Worm (Caenorhabditis elegans) whole organism, young adult: ENCODE measurements around the gene F13D12.8.

ENCODE experiments used
- B0019.2 ChIP-seq: fragments of 200-800 bp; sonication (Bioruptor generic); conservative IDR thresholded peaks from 2 replicates; pipeline ENCODE4 v1.3.6; 2022; ENCODE audit warnings: missing genetic modification reagents, missing genetic modification characterization, missing compliant biosample characterization
- B0261.1 ChIP-seq: sonication (generic microtip); optimal IDR thresholded peaks from 2 replicates; lab custom pipeline; 2016; ENCODE audit warnings: mild to moderate bottlenecking, missing genetic modification characterization, moderate library complexity, missing compliant biosample characterization
- D2030.7 ChIP-seq: fragments of 200-800 bp; sonication (Bioruptor generic); IDR thresholded peaks from 2 replicates; pipeline ENCODE4 v1.3.6; 2022; ENCODE audit warnings: missing genetic modification reagents, missing genetic modification characterization, missing compliant biosample characterization
- F10E7.11 ChIP-seq: sonication (generic microtip); optimal IDR thresholded peaks from 2 replicates; lab custom pipeline; 2017; ENCODE audit warnings: mild to moderate bottlenecking, missing genetic modification characterization, moderate library complexity, missing compliant biosample characterization
- F23B12.7 ChIP-seq: sonication (generic microtip); optimal IDR thresholded peaks from 2 replicates; lab custom pipeline; 2017; ENCODE audit warnings: missing genetic modification characterization, mild to moderate bottlenecking, missing compliant biosample characterization, antibody characterized with exemption, moderate library complexity; ENCODE audit not compliant: insufficient read depth
- F39B2.1 ChIP-seq: fragments of 200-800 bp; sonication (Bioruptor generic); IDR thresholded peaks from 2 replicates; pipeline ENCODE4 v1.3.6; 2022; ENCODE audit warnings: missing genetic modification reagents, missing genetic modification characterization, missing compliant biosample characterization
- F52B5.7 ChIP-seq: sonication (generic microtip); optimal IDR thresholded peaks from 2 replicates; lab custom pipeline; 2016; ENCODE audit warnings: mild to moderate bottlenecking, missing genetic modification characterization, missing compliant biosample characterization
- F57C9.4 ChIP-seq: sonication (generic microtip); optimal IDR thresholded peaks from 2 replicates; lab custom pipeline; 2017; ENCODE audit warnings: mild to moderate bottlenecking, missing genetic modification characterization, missing compliant biosample characterization
- Y56A3A.18 ChIP-seq: fragments of 200-800 bp; sonication (Bioruptor generic); IDR thresholded peaks from 2 replicates; pipeline ENCODE4 v1.3.6; 2022; ENCODE audit warnings: missing genetic modification reagents, missing genetic modification characterization, missing compliant biosample characterization
- Y79H2A.3 ChIP-seq: fragments of 200-800 bp; sonication (Bioruptor generic); conservative IDR thresholded peaks from 2 replicates; pipeline ENCODE4 v1.3.6; 2022; ENCODE audit warnings: missing genetic modification reagents, missing genetic modification characterization, missing compliant biosample characterization
- ZK185.1 ChIP-seq: sonication (generic microtip); optimal IDR thresholded peaks from 2 replicates; lab custom pipeline; 2016; ENCODE audit warnings: mild to moderate bottlenecking, missing genetic modification characterization, missing compliant biosample characterization; ENCODE audit not compliant: poor library complexity, severe bottlenecking
- ama-1 ChIP-seq, 3 experiments: fragments of 150-350 bp in 1 of 3; sonication (generic microtip) in 2 of 3; optimal IDR thresholded peaks; 2 replicates each; lab custom pipeline; 2014 to 2018; ENCODE audit warnings: missing biosample characterization in 2 of 3, missing genetic modification characterization in 2 of 3, missing genetic modification reagents in 2 of 3
- aptf-2 ChIP-seq: fragments of 200-800 bp; sonication (Bioruptor generic); conservative IDR thresholded peaks from 2 replicates; pipeline ENCODE4 v1.3.6; 2022; ENCODE audit warnings: missing genetic modification reagents, missing genetic modification characterization, missing compliant biosample characterization
- atf-7 ChIP-seq: sonication (generic microtip); optimal IDR thresholded peaks from 2 replicates; lab custom pipeline; 2017; ENCODE audit warnings: mild to moderate bottlenecking, missing genetic modification characterization, missing compliant biosample characterization
- athp-1 ChIP-seq: sonication (generic microtip); optimal IDR thresholded peaks from 2 replicates; lab custom pipeline; 2017; ENCODE audit warnings: mild to moderate bottlenecking, missing genetic modification characterization, missing compliant biosample characterization
- attf-6 ChIP-seq: fragments of 200-800 bp; sonication (Bioruptor generic); IDR thresholded peaks from 2 replicates; pipeline ENCODE4 v1.3.6; 2022; ENCODE audit warnings: missing genetic modification reagents, missing genetic modification characterization, missing compliant biosample characterization
- bed-1 ChIP-seq: fragments of 200-800 bp; sonication (Bioruptor generic); IDR thresholded peaks from 2 replicates; pipeline ENCODE4 v1.3.6; 2022; ENCODE audit warnings: missing genetic modification reagents, missing genetic modification characterization, missing compliant biosample characterization
- bed-2 ChIP-seq: fragments of 200-800 bp; sonication (Bioruptor generic); IDR thresholded peaks from 2 replicates; pipeline ENCODE4 v1.3.6; 2022; ENCODE audit warnings: missing genetic modification reagents, missing genetic modification characterization, missing compliant biosample characterization
- cebp-1 ChIP-seq, 2 experiments: fragments of 200-800 bp in 1 of 2; sonication (Bioruptor generic) in 1 of 2; sonication (generic microtip) in 1 of 2; IDR thresholded peaks in 1 of 2; optimal IDR thresholded peaks in 1 of 2; 2 replicates each; pipeline versions ENCODE4 v1.3.6 to Lab custom; 2017 to 2022; ENCODE audit warnings: missing compliant biosample characterization in 2 of 2, missing genetic modification characterization in 2 of 2, mild to moderate bottlenecking in 1 of 2, missing genetic modification reagents in 1 of 2, moderate library complexity in 1 of 2
- cebp-2 ChIP-seq: fragments of 200-800 bp; sonication (Bioruptor generic); IDR thresholded peaks from 2 replicates; pipeline ENCODE4 v1.3.6; 2022; ENCODE audit warnings: missing genetic modification characterization, missing compliant biosample characterization
- ceh-40 ChIP-seq: fragments of 200-800 bp; sonication (Bioruptor generic); IDR thresholded peaks from 2 replicates; pipeline ENCODE4 v1.3.6; 2022; ENCODE audit warnings: missing genetic modification characterization, missing compliant biosample characterization
- die-1 ChIP-seq: sonication (generic microtip); optimal IDR thresholded peaks from 2 replicates; lab custom pipeline; 2016; ENCODE audit warnings: missing genotype, mild to moderate bottlenecking, missing genetic modification characterization, missing compliant biosample characterization
- dox-1 ChIP-seq: fragments of 200-800 bp; sonication (Bioruptor generic); IDR thresholded peaks from 2 replicates; pipeline ENCODE4 v1.3.6; 2022; ENCODE audit warnings: missing genetic modification reagents, missing genetic modification characterization, missing compliant biosample characterization
- egrh-3 ChIP-seq: fragments of 200-800 bp; sonication (Bioruptor generic); IDR thresholded peaks from 2 replicates; pipeline ENCODE4 v1.3.6; 2022; ENCODE audit warnings: missing genetic modification reagents, missing genetic modification characterization, missing compliant biosample characterization
- ekl-4 ChIP-seq: fragments of 200-800 bp; sonication (Bioruptor generic); IDR thresholded peaks from 2 replicates; pipeline ENCODE4 v1.3.6; 2022; ENCODE audit warnings: missing genetic modification reagents, missing genetic modification characterization, missing compliant biosample characterization
- ets-4 ChIP-seq: fragments of 200-800 bp; sonication (Bioruptor generic); optimal IDR thresholded peaks from 2 replicates; lab custom pipeline; 2018; ENCODE audit warnings: mild to moderate bottlenecking, missing genetic modification characterization, missing compliant biosample characterization
- hmg-1.2 ChIP-seq: fragments of 200-800 bp; sonication (Bioruptor generic); IDR thresholded peaks from 2 replicates; pipeline ENCODE4 v1.3.6; 2022; ENCODE audit warnings: missing genetic modification reagents, missing genetic modification characterization, missing compliant biosample characterization
- hrde-1 ChIP-seq: sonication (generic microtip); optimal IDR thresholded peaks from 2 replicates; lab custom pipeline; 2016; ENCODE audit warnings: missing genetic modification characterization, mild to moderate bottlenecking, missing compliant biosample characterization, moderate library complexity, missing genotype, missing genetic modification reagents, borderline replicate concordance
- let-526 ChIP-seq: fragments of 200-800 bp; sonication (Bioruptor generic); IDR thresholded peaks from 2 replicates; pipeline ENCODE4 v1.3.6; 2022; ENCODE audit warnings: missing genetic modification reagents, missing genetic modification characterization, missing compliant biosample characterization
- lsl-1 ChIP-seq: fragments of 200-800 bp; sonication (Bioruptor generic); optimal IDR thresholded peaks from 2 replicates; lab custom pipeline; 2018; ENCODE audit warnings: mild to moderate bottlenecking, missing genetic modification characterization, moderate library complexity, missing compliant biosample characterization
- madf-8 ChIP-seq: fragments of 200-800 bp; sonication (Bioruptor generic); conservative IDR thresholded peaks from 2 replicates; pipeline ENCODE4 v1.3.6; 2022; ENCODE audit warnings: missing genetic modification reagents, missing genetic modification characterization, missing compliant biosample characterization
- pha-4 ChIP-seq: fragments of 150-350 bp; sonication (generic microtip); optimal IDR thresholded peaks from 2 replicates; lab custom pipeline; 2014; ENCODE audit warnings: missing biosample characterization, missing genetic modification reagents, missing genetic modification characterization
- rec-8 ChIP-seq, 2 experiments: sonication (generic microtip); optimal IDR thresholded peaks; 2 replicates each; lab custom pipeline; 2016; ENCODE audit warnings: mild to moderate bottlenecking in 2 of 2, missing genetic modification characterization in 2 of 2, missing genetic modification reagents in 2 of 2, missing genotype in 2 of 2, missing biosample characterization in 1 of 2, missing compliant biosample characterization in 1 of 2, moderate library complexity in 1 of 2
- sea-2 ChIP-seq: fragments of 200-800 bp; sonication (Bioruptor generic); IDR thresholded peaks from 2 replicates; pipeline ENCODE4 v1.3.6; 2022; ENCODE audit warnings: missing genetic modification characterization, missing compliant biosample characterization
- zfh-2 ChIP-seq: fragments of 200-800 bp; sonication (Bioruptor generic); conservative IDR thresholded peaks from 2 replicates; pipeline ENCODE4 v1.3.6; 2022; ENCODE audit warnings: missing genetic modification reagents, missing genetic modification characterization, missing compliant biosample characterization
- zim-3 ChIP-seq: sonication (generic microtip); optimal IDR thresholded peaks from 2 replicates; lab custom pipeline; 2017; ENCODE audit warnings: mild to moderate bottlenecking, missing genetic modification characterization, moderate library complexity, missing compliant biosample characterization

Gene F13D12.8

ce11 chrII:11690868-11691267 is 41.5 kb downstream of the F13D12.8 start (continued):
- TF ChIP-seq attf-6 (GFP tag; lab: Robert Waterston, UW): 0 out of 2 replicates have a peak, but pooled peaks have one; percentile 23
- TF ChIP-seq cebp-1 (GFP tag; IDR thresholded peaks at IDR 0.05; lab: Robert Waterston, UW): no peak
- TF ChIP-seq cebp-1 (tag; optimal IDR thresholded peaks at IDR 0.05; lab: Kevin White, UChicago): peak; percentile 5
- TF ChIP-seq zfh-2 (GFP tag; lab: Robert Waterston, UW): peak; percentile 71
- no peak for TF ChIP-seq ZK185.1 (tag; lab: Kevin White, UChicago)
- no peak for TF ChIP-seq madf-8 (GFP tag; lab: Robert Waterston, UW)
- TF ChIP-seq Y79H2A.3 (GFP tag; lab: Robert Waterston, UW): 0 out of 2 replicates have a peak, but pooled peaks have one; percentile 8
- TF ChIP-seq pha-4: no peak
- peak; percentile 46 for TF ChIP-seq F52B5.7 (tag; lab: Kevin White, UChicago)
- TF ChIP-seq, all 124 proteins: peak for 14

DNA sequence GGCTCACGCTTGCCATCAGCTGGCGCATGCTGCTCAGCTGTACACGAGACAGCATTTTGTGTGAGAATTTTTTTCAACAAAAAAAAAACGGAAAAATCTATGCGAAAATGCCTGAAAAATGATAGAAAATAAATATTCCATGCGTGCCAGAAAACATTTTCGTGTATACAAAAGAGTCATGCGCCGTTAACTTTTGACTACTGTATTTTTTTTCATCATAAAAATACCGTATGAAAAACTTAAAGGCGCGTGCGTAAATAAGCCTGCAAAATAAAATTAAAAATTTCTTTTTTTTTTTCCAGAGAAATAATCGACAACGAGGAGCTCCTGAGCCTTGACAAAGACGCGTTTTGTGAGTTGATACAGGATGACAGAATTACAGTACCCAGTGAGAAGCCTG is 42.5 kb downstream of the F13D12.8 start:
- TF ChIP-seq bed-2 (GFP tag; lab: Robert Waterston, UW): no peak
- TF ChIP-seq ZK185.1 (tag; lab: Kevin White, UChicago): no peak
- no peak for TF ChIP-seq B0019.2
- TF ChIP-seq madf-8 (GFP tag; lab: Robert Waterston, UW): peak; percentile 59
- peak; percentile 59 for TF ChIP-seq lsl-1

- TF ChIP-seq F39B2.1 (GFP tag; lab: Robert Waterston, UW): no peak
- TF ChIP-seq bed-1 (GFP tag; lab: Robert Waterston, UW): no peak
- no peak for TF ChIP-seq sea-2 (GFP tag; lab: Robert Waterston, UW)
- no peak for TF ChIP-seq zim-3
- TF ChIP-seq zfh-2 (GFP tag; lab: Robert Waterston, UW): no peak
- TF ChIP-seq rec-8 (tag; optimal IDR thresholded peaks at IDR 0.05; lab: Kevin White, UChicago): no peak
- no peak for TF ChIP-seq Y56A3A.18 (GFP tag; lab: Robert Waterston, UW)
- TF ChIP-seq ets-4 (GFP tag; lab: Kevin White, UChicago): no peak
- TF ChIP-seq B0261.1 (tag; lab: Kevin White, UChicago): no peak
- no peak for TF ChIP-seq attf-6 (GFP tag; lab: Robert Waterston, UW)
Measured at ce11 chrII:11688643-11689042, 43.8 kb downstream of the F13D12.8 start, which contains the start of gene kel-1. TSS of gene kel-1 (plus strand) at chrII:11688943.

- TF ChIP-seq hmg-1.2: peak; percentile 66; the same call in 1 of the 2 replicates
- no peak for TF ChIP-seq egrh-3
Measured at ce11 chrII:11688011-11688410, 44.4 kb downstream of the F13D12.8 start.

DNA sequence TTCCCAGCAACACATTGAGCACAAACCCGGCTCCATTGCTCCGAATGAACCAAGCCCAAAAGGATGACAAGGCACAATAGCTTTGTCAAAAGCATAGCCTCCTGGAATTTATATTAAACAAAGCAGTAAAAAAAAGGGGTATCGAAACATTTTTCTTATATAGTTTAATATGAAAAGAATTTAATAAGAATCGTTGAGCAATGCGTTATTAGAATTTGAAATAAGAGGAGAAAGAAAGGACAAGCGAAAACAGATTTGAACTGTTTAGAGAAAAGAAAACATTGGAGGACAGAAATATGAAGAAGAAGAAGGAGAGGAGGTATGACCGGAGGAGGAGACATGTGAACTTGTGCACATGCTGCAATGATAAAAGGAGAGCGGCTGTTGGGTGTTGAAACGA is 47.2 kb downstream of the F13D12.8 start, which contains the start of gene C47D12.5:
TSS of gene C47D12.5 (minus strand) at position 101 of the 400 bp plus-strand sequence.
- TF ChIP-seq aptf-2 (GFP tag; lab: Robert Waterston, UW) (no peak), D2030.7 (no peak), cebp-2 (GFP tag; lab: Robert Waterston, UW) (no peak), F57C9.4 (no peak), atf-7 (no peak), hrde-1 (tag; lab: Kevin White, UChicago) (no peak), athp-1 (tag; lab: Kevin White, UChicago) (no peak), let-526 (GFP tag; lab: Robert Waterston, UW) (no peak), F23B12.7 (no peak), ceh-40 (GFP tag; lab: Robert Waterston, UW) (no peak), ama-1 (optimal IDR thresholded peaks at IDR 0.05; lab: Kevin White, UChicago) (no peak), ama-1 (GFP tag; optimal IDR thresholded peaks at IDR 0.05; lab: Kevin White, UChicago) (no peak), die-1 (tag; lab: Kevin White, UChicago) (no peak), dox-1 (GFP tag; lab: Robert Waterston, UW) (no peak), ekl-4 (GFP tag; lab: Robert Waterston, UW) (no peak), F10E7.11 (no peak)
- TF ChIP-seq, all 124 proteins: peak for 0
